Worm (Caenorhabditis elegans) whole organism, dauer: Measurements from ENCODE around the gene ZK666.11.

Experiments
- unc-62 ChIP-seq: sonication (generic microtip); optimal IDR thresholded peaks from 2 replicates; lab custom pipeline; 2017; ENCODE audit warnings: missing biosample characterization, missing genetic modification reagents, missing genetic modification characterization

Gene ZK666.11

DNA sequence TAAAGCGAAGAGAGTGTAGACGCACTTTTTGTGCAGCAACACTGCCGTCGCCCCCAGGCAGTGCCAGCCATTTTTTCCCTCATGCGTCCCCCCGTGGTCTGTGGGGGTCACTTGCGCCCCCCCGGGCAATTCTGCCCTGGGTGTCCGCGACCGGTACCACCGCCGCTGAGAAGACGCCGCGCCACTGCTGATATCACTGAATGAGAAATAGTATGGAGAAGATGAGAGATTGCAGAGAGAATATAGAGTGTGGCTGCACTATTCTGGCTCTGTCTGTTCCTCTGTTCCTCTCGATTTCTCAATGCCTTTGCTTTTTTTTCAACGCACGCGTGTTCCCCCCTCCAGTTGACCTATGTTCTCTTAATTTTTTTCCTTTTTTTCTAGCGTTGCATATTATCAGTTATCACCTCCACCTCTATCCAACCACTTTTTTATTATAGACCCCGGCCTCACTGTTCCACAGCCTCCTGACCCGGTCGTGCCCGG, 45.4 kb downstream of the ZK666.11 start, which contains the start of gene mab-10:
Gene mab-10 (plus strand): TSS at position 436 of the 486 bp plus-strand sequence.
- TF ChIP-seq unc-62 = no peak

DNA sequence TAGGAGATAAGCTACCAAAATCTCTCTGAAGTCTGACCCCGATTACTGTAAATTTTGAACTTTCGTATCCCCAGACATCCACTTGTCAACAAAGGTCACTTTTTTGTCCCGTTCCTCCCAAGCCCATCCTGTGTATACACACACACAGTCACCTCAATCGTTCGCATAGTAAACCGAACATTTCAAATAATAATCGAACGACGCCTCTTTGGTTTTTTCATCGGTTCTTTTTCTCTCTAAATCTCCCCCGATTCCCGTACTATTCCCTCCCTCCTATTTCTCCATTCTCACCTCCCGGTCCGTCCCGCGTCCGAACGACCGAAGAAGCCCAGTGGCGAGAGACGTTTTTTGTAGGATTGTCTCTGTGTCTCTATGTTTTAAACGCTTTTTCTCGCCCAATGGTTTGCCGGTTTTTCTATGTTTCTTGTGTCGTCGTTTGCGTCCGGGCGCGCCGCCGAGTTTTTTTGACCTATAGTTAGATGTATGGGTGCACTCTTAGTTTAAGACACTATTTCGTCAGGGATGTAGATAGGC, 47.0 kb downstream of the ZK666.11 start:
- no peak for TF ChIP-seq unc-62

ce11 chrII:10530907-10531306, 48.6 kb downstream of the ZK666.11 start:
- TF ChIP-seq unc-62 = no peak

- TF ChIP-seq unc-62 = no peak
Measured at ce11 chrII:10531604-10532003, 49.3 kb downstream of the ZK666.11 start.

- TF ChIP-seq unc-62 = no peak
Measured at ce11 chrII:10533985-10534384, 51.7 kb downstream of the ZK666.11 start.
